Worm (Caenorhabditis elegans): ENCODE results near the gene C04B4.5.

C04B4.5 gene

ce11 chrX:12296392-12296791 is 8.2 kb upstream of the C04B4.5 start, which contains the start of gene W06D11.2:
TSS of gene W06D11.2 (minus strand) at chrX:12296730.
- TF ChIP-seq elt-3 (tag; optimal IDR thresholded peaks at IDR 0.05) (no peak), lsy-2 (tag; optimal IDR thresholded peaks at IDR 0.05) (no peak), ham-2 (GFP tag; optimal IDR thresholded peaks at IDR 0.05) (no peak), lin-13 (tag; optimal IDR thresholded peaks at IDR 0.05) (no peak), unc-120 (tag; optimal IDR thresholded peaks at IDR 0.05; ENCODE audit: poor library complexity, severe bottlenecking) (no peak), hlh-1 (tag; optimal IDR thresholded peaks at IDR 0.05) (no peak), ztf-11 (tag; optimal IDR thresholded peaks at IDR 0.05) (no peak), elt-1 (tag; optimal IDR thresholded peaks at IDR 0.05; ENCODE audit: borderline replicate concordance, insufficient read depth) (no peak), snpc-4 (tag; optimal IDR thresholded peaks at IDR 0.05) (no peak), cnd-1 (tag; optimal IDR thresholded peaks at IDR 0.05) (no peak), sem-2 (GFP tag; optimal IDR thresholded peaks at IDR 0.05) (no peak), pha-4 (tag; optimal IDR thresholded peaks at IDR 0.05) (no peak), nhr-76 (tag; optimal IDR thresholded peaks at IDR 0.05) (no peak), unc-39 (tag; optimal IDR thresholded peaks at IDR 0.05) (no peak), ceh-39 (tag; optimal IDR thresholded peaks at IDR 0.05) (no peak), ceh-43 (GFP tag; optimal IDR thresholded peaks at IDR 0.05) (no peak), nhr-12 (tag; optimal IDR thresholded peaks at IDR 0.05) (no peak), zip-8 (tag; optimal IDR thresholded peaks at IDR 0.05) (no peak), nhr-237 (tag; optimal IDR thresholded peaks at IDR 0.05) (no peak), blmp-1 (tag; optimal IDR thresholded peaks at IDR 0.05) (no peak)

- TF ChIP-seq ces-1 (GFP tag; optimal IDR thresholded peaks at IDR 0.05) (no peak), lin-13 (tag; optimal IDR thresholded peaks at IDR 0.05) (no peak), mls-2 (tag; optimal IDR thresholded peaks at IDR 0.05) (no peak), unc-120 (tag; optimal IDR thresholded peaks at IDR 0.05; ENCODE audit: poor library complexity, severe bottlenecking) (no peak), sptf-1 (tag; optimal IDR thresholded peaks at IDR 0.05) (no peak), elt-1 (tag; optimal IDR thresholded peaks at IDR 0.05; ENCODE audit: borderline replicate concordance, insufficient read depth) (no peak), elt-3 (tag; optimal IDR thresholded peaks at IDR 0.05) (no peak), nhr-28 (tag; optimal IDR thresholded peaks at IDR 0.05) (no peak), lsy-2 (tag; optimal IDR thresholded peaks at IDR 0.05) (no peak), pha-4 (tag; optimal IDR thresholded peaks at IDR 0.05) (no peak), hlh-1 (tag; optimal IDR thresholded peaks at IDR 0.05) (no peak)
Measured at ce11 chrX:12294263-12294662, 6.1 kb upstream of the C04B4.5 start, which contains the start of gene W06D11.1. TSS of gene W06D11.1 (plus strand) at chrX:12294563.

ce11 chrX:12290539-12290938 is 2.4 kb upstream of the C04B4.5 start, which contains the start of gene C04B4.4:
TSS of gene C04B4.4 (plus strand) at chrX:12290839.
- no peak for TF ChIP-seq mls-2 (tag; optimal IDR thresholded peaks at IDR 0.05)

ce11 chrX:12285496-12285895 is 2.7 kb downstream of the C04B4.5 start, which contains the start of gene lips-2:
TSS of gene lips-2 (plus strand) at chrX:12285796.
- no peak for TF ChIP-seq ceh-39 (tag; optimal IDR thresholded peaks at IDR 0.05)
- no peak for TF ChIP-seq unc-120 (tag; optimal IDR thresholded peaks at IDR 0.05; ENCODE audit: poor library complexity, severe bottlenecking)
- no peak for TF ChIP-seq blmp-1 (tag; optimal IDR thresholded peaks at IDR 0.05)
- no peak for TF ChIP-seq nhr-237 (tag; optimal IDR thresholded peaks at IDR 0.05)
- TF ChIP-seq sem-2 (GFP tag; optimal IDR thresholded peaks at IDR 0.05) = no peak
- no peak for TF ChIP-seq ceh-83 (GFP tag; optimal IDR thresholded peaks at IDR 0.05)
- TF ChIP-seq bed-3 (GFP tag; optimal IDR thresholded peaks at IDR 0.05) = no peak
- no peak for TF ChIP-seq elt-1 (tag; optimal IDR thresholded peaks at IDR 0.05; ENCODE audit: borderline replicate concordance, insufficient read depth)
- TF ChIP-seq cnd-1 (tag; optimal IDR thresholded peaks at IDR 0.05) = no peak
- TF ChIP-seq elt-3 (tag; optimal IDR thresholded peaks at IDR 0.05) = no peak
- no peak for TF ChIP-seq lsy-2 (tag; optimal IDR thresholded peaks at IDR 0.05)
- TF ChIP-seq hlh-1 (tag; optimal IDR thresholded peaks at IDR 0.05) = no peak
- no peak for TF ChIP-seq pha-4 (tag; optimal IDR thresholded peaks at IDR 0.05)
- no peak for TF ChIP-seq sptf-1 (tag; optimal IDR thresholded peaks at IDR 0.05)
- TF ChIP-seq nhr-28 (tag; optimal IDR thresholded peaks at IDR 0.05) = no peak
- no peak for TF ChIP-seq flh-1 (GFP tag; optimal IDR thresholded peaks at IDR 0.05)
- TF ChIP-seq mep-1 (tag; optimal IDR thresholded peaks at IDR 0.05) = no peak
- no peak for TF ChIP-seq nhr-2 (tag; optimal IDR thresholded peaks at IDR 0.05)

- TF ChIP-seq unc-39 (tag; optimal IDR thresholded peaks at IDR 0.05) = no peak
- TF ChIP-seq sem-2 (GFP tag; optimal IDR thresholded peaks at IDR 0.05) = no peak
- no peak for TF ChIP-seq nhr-2 (tag; optimal IDR thresholded peaks at IDR 0.05)
- no peak for TF ChIP-seq nhr-12 (tag; optimal IDR thresholded peaks at IDR 0.05)
Measured at ce11 chrX:12284161-12284560, 4.0 kb downstream of the C04B4.5 start.

- no peak for TF ChIP-seq ces-1 (GFP tag; optimal IDR thresholded peaks at IDR 0.05)
- TF ChIP-seq snpc-4 (tag; optimal IDR thresholded peaks at IDR 0.05) = no peak
- TF ChIP-seq nhr-76 (tag; optimal IDR thresholded peaks at IDR 0.05) = no peak
- no peak for TF ChIP-seq cnd-1 (tag; optimal IDR thresholded peaks at IDR 0.05)
- no peak for TF ChIP-seq hlh-1 (tag; optimal IDR thresholded peaks at IDR 0.05)
- TF ChIP-seq tbx-8 (GFP tag; optimal IDR thresholded peaks at IDR 0.05) = no peak
- TF ChIP-seq flh-1 (GFP tag; optimal IDR thresholded peaks at IDR 0.05) = no peak
- no peak for TF ChIP-seq blmp-1 (tag; optimal IDR thresholded peaks at IDR 0.05)
- TF ChIP-seq ceh-39 (tag; optimal IDR thresholded peaks at IDR 0.05) = no peak
- no peak for TF ChIP-seq sem-2 (GFP tag; optimal IDR thresholded peaks at IDR 0.05)
- TF ChIP-seq lsy-2 (tag; optimal IDR thresholded peaks at IDR 0.05) = no peak
- TF ChIP-seq ham-2 (GFP tag; optimal IDR thresholded peaks at IDR 0.05) = no peak
- TF ChIP-seq unc-120 (tag; optimal IDR thresholded peaks at IDR 0.05; ENCODE audit: poor library complexity, severe bottlenecking) = no peak
- TF ChIP-seq mls-2 (tag; optimal IDR thresholded peaks at IDR 0.05) = no peak
- no peak for TF ChIP-seq drap-1 (GFP tag; optimal IDR thresholded peaks at IDR 0.05)
- TF ChIP-seq sptf-1 (tag; optimal IDR thresholded peaks at IDR 0.05) = no peak
- no peak for TF ChIP-seq mab-5 (tag; optimal IDR thresholded peaks at IDR 0.05)
- TF ChIP-seq zip-8 (tag; optimal IDR thresholded peaks at IDR 0.05) = no peak
- no peak for TF ChIP-seq ztf-11 (tag; optimal IDR thresholded peaks at IDR 0.05)
Measured at ce11 chrX:12282911-12283310, 5.2 kb downstream of the C04B4.5 start, which contains the start of gene C04B4.2. TSS of gene C04B4.2 (plus strand) at chrX:12283281.

All from whole organism, mixed stage, embryonic.